Fruit fly (Drosophila melanogaster) whole organism, embryonic: ENCODE results near the gene AP-2mu.

ENCODE experiments used
- CG10267 ChIP-seq: fragments of 200-800 bp; sonication (Bioruptor generic); optimal IDR thresholded peaks from 2 replicates; lab custom pipeline; 2018; ENCODE audit warnings: missing biosample characterization, mild to moderate bottlenecking, missing genetic modification characterization, moderate library complexity
- CG10321 ChIP-seq: fragments of 200-800 bp; sonication (Bioruptor generic); IDR thresholded peaks from 2 replicates; pipeline ENCODE4 v1.3.6; 2022; ENCODE audit warnings: missing biosample characterization, missing genetic modification characterization
- CG10959 ChIP-seq: fragments of 200-800 bp; sonication (Bioruptor generic); IDR thresholded peaks from 2 replicates; pipeline ENCODE4 v1.3.6; 2022; ENCODE audit warnings: missing biosample characterization, missing genetic modification characterization
- CG11456 ChIP-seq: fragments of 200-800 bp; sonication (Bioruptor generic); IDR thresholded peaks from 3 replicates; pipeline ENCODE4 v1.3.6; 2022; ENCODE audit warnings: missing biosample characterization, missing genetic modification characterization
- CG12071 ChIP-seq: fragments of 200-800 bp; sonication (Bioruptor generic); optimal IDR thresholded peaks from 3 replicates; lab custom pipeline; 2018; ENCODE audit warnings: missing biosample characterization, mild to moderate bottlenecking, missing genetic modification characterization
- CG12155 ChIP-seq: fragments of 200-800 bp; sonication (Bioruptor generic); optimal IDR thresholded peaks from 3 replicates; lab custom pipeline; 2016; ENCODE audit warnings: missing biosample characterization, missing genetic modification characterization
- CG12744 ChIP-seq: fragments of 200-800 bp; sonication (Bioruptor generic); optimal IDR thresholded peaks from 2 replicates; lab custom pipeline; 2016; ENCODE audit warnings: missing biosample characterization, missing genetic modification characterization
- CG12942 ChIP-seq: fragments of 200-800 bp; sonication (Bioruptor generic); optimal IDR thresholded peaks from 3 replicates; lab custom pipeline; 2016; ENCODE audit warnings: missing biosample characterization, missing genetic modification characterization
- CG15073 ChIP-seq: fragments of 200-800 bp; sonication (Bioruptor generic); optimal IDR thresholded peaks from 2 replicates; lab custom pipeline; 2016; ENCODE audit warnings: missing biosample characterization, missing genetic modification characterization
- CG15696 ChIP-seq: fragments of 200-800 bp; sonication (Bioruptor generic); optimal IDR thresholded peaks from 2 replicates; lab custom pipeline; 2019; ENCODE audit warnings: missing biosample characterization, mild to moderate bottlenecking, missing genetic modification characterization, moderate library complexity
- CG16813 ChIP-seq: fragments of 200-800 bp; sonication (Bioruptor generic); IDR thresholded peaks from 3 replicates; pipeline ENCODE4 v1.3.6; 2022; ENCODE audit warnings: missing biosample characterization, missing genetic modification characterization; ENCODE audit not compliant: partially characterized antibody
- CG18262 ChIP-seq: fragments of 200-800 bp; optimal IDR thresholded peaks from 3 replicates; lab custom pipeline; 2019; ENCODE audit warnings: missing biosample characterization, mild to moderate bottlenecking, missing genetic modification characterization, moderate library complexity
- CG18476 ChIP-seq: fragments of 200-800 bp; sonication (Bioruptor generic); optimal IDR thresholded peaks from 2 replicates; lab custom pipeline; 2016; ENCODE audit warnings: missing biosample characterization, mild to moderate bottlenecking, missing genetic modification characterization
- CG2116 ChIP-seq: fragments of 200-800 bp; sonication (Bioruptor generic); optimal IDR thresholded peaks from 3 replicates; lab custom pipeline; 2018; ENCODE audit warnings: missing biosample characterization, mild to moderate bottlenecking, missing genetic modification characterization
- CG2129 ChIP-seq: fragments of 200-800 bp; sonication (Bioruptor generic); IDR thresholded peaks from 2 replicates; pipeline ENCODE4 v1.3.6; 2022; ENCODE audit warnings: missing biosample characterization, missing genetic modification characterization; ENCODE audit not compliant: partially characterized antibody
- CG3838 ChIP-seq: fragments of 200-800 bp; sonication (Bioruptor generic); optimal IDR thresholded peaks from 3 replicates; lab custom pipeline; 2016; ENCODE audit warnings: missing biosample characterization, missing genetic modification characterization
- CG3995 ChIP-seq: fragments of 200-800 bp; sonication (Bioruptor generic); optimal IDR thresholded peaks from 3 replicates; lab custom pipeline; 2016; ENCODE audit warnings: missing biosample characterization, missing genetic modification characterization
- CG5953 ChIP-seq: fragments of 200-800 bp; sonication (Bioruptor generic); IDR thresholded peaks from 2 replicates; pipeline ENCODE4 v1.3.6; 2022; ENCODE audit warnings: missing biosample characterization, missing genetic modification characterization
- CG6854 ChIP-seq: fragments of 200-800 bp; sonication (Bioruptor generic); optimal IDR thresholded peaks from 3 replicates; lab custom pipeline; 2017; ENCODE audit warnings: missing biosample characterization, mild to moderate bottlenecking, missing genetic modification characterization
- CG7271 ChIP-seq: fragments of 200-800 bp; sonication (Bioruptor generic); optimal IDR thresholded peaks from 2 replicates; lab custom pipeline; 2018; ENCODE audit warnings: missing biosample characterization, mild to moderate bottlenecking, missing genetic modification characterization, moderate library complexity
- Deaf1 ChIP-seq: fragments of 200-800 bp; optimal IDR thresholded peaks from 3 replicates; lab custom pipeline; 2019; ENCODE audit warnings: missing biosample characterization, mild to moderate bottlenecking, missing genetic modification characterization, moderate library complexity
- Dip2 ChIP-seq: fragments of 200-800 bp; sonication (Bioruptor generic); IDR thresholded peaks from 2 replicates; pipeline ENCODE4 v1.3.6; 2022; ENCODE audit warnings: missing biosample characterization, missing genetic modification characterization
- Ets65A ChIP-seq: fragments of 200-800 bp; sonication (Bioruptor generic); peaks from one replicate; lab custom pipeline; 2016; ENCODE audit warnings: missing biosample characterization, missing genetic modification characterization
- H15 ChIP-seq: fragments of 200-800 bp; sonication (Bioruptor generic); IDR thresholded peaks from 3 replicates; pipeline ENCODE4 v1.3.6; 2022; ENCODE audit warnings: missing biosample characterization, missing genetic modification characterization
- H2.0 ChIP-seq: fragments of 200-800 bp; sonication (Bioruptor generic); IDR thresholded peaks from 2 replicates; pipeline ENCODE4 v1.3.6; 2022; ENCODE audit warnings: missing biosample characterization, missing genetic modification characterization
- HLH4C ChIP-seq: fragments of 200-800 bp; sonication (Bioruptor generic); IDR thresholded peaks from 3 replicates; pipeline ENCODE4 v1.3.6; 2022; ENCODE audit warnings: missing biosample characterization, missing genetic modification characterization; ENCODE audit not compliant: partially characterized antibody
- HLHmδ ChIP-seq: fragments of 200-800 bp; sonication (Bioruptor generic); optimal IDR thresholded peaks from 2 replicates; lab custom pipeline; 2018; ENCODE audit warnings: missing biosample characterization, mild to moderate bottlenecking, missing genetic modification characterization, moderate library complexity
- HmgZ ChIP-seq: fragments of 200-800 bp; sonication (Bioruptor generic); optimal IDR thresholded peaks from 2 replicates; lab custom pipeline; 2018; ENCODE audit warnings: missing biosample characterization, mild to moderate bottlenecking, missing genetic modification characterization
- Lpt ChIP-seq: fragments of >200 bp; optimal IDR thresholded peaks from 2 replicates; lab custom pipeline; 2018; ENCODE audit warnings: missing biosample characterization, missing genetic modification characterization
- Ptx1 ChIP-seq: fragments of 200-800 bp; sonication (Bioruptor generic); IDR thresholded peaks from 2 replicates; pipeline ENCODE4 v1.3.6; 2022; ENCODE audit warnings: missing biosample characterization, missing genetic modification characterization
- Spps ChIP-seq: fragments of 200-800 bp; sonication (Bioruptor generic); optimal IDR thresholded peaks from 2 replicates; lab custom pipeline; 2018; ENCODE audit warnings: missing biosample characterization, mild to moderate bottlenecking, missing genetic modification characterization
- Taf1 ChIP-seq: fragments of 200-800 bp; sonication (Bioruptor generic); IDR thresholded peaks from 2 replicates; pipeline ENCODE4 v1.3.6; 2022; ENCODE audit warnings: missing biosample characterization, missing genetic modification characterization
- Vsx1 ChIP-seq: fragments of 200-800 bp; sonication (Bioruptor generic); optimal IDR thresholded peaks from 2 replicates; lab custom pipeline; 2017; ENCODE audit warnings: missing biosample characterization, mild to moderate bottlenecking, missing genetic modification characterization, missing genetic modification reagents
- Xbp1 ChIP-seq: fragments of 200-800 bp; sonication (Bioruptor generic); optimal IDR thresholded peaks from 3 replicates; lab custom pipeline; 2016; ENCODE audit warnings: missing biosample characterization, mild to moderate bottlenecking, missing genetic modification characterization
- Xrp1 ChIP-seq: fragments of 200-800 bp; sonication (Bioruptor generic); IDR thresholded peaks from 2 replicates; pipeline ENCODE4 v1.3.6; 2022; ENCODE audit warnings: missing biosample characterization, missing genetic modification characterization
- aop ChIP-seq: fragments of 200-800 bp; sonication (Bioruptor generic); IDR thresholded peaks from 2 replicates; pipeline ENCODE4 v1.3.6; 2022; ENCODE audit warnings: missing biosample characterization, missing genetic modification characterization
- ato ChIP-seq: fragments of 200-800 bp; sonication (Bioruptor generic); IDR thresholded peaks from 2 replicates; pipeline ENCODE4 v1.3.6; 2022; ENCODE audit warnings: missing biosample characterization, missing genetic modification characterization; ENCODE audit not compliant: partially characterized antibody
- bbx ChIP-seq: fragments of 200-800 bp; sonication (Bioruptor generic); IDR thresholded peaks from 2 replicates; pipeline ENCODE4 v1.3.6; 2022; ENCODE audit warnings: missing biosample characterization, missing genetic modification characterization; ENCODE audit not compliant: partially characterized antibody
- bsh ChIP-seq, 2 experiments: fragments of 200-800 bp; sonication (Bioruptor generic); optimal IDR thresholded peaks; 2 replicates each; lab custom pipeline; 2017 to 2018; ENCODE audit warnings: mild to moderate bottlenecking in 2 of 2, missing biosample characterization in 2 of 2, missing genetic modification characterization in 2 of 2, moderate library complexity in 1 of 2
- cg ChIP-seq: fragments of 200-800 bp; sonication (Bioruptor generic); optimal IDR thresholded peaks from 3 replicates; lab custom pipeline; 2019; ENCODE audit warnings: missing biosample characterization, mild to moderate bottlenecking, missing genetic modification characterization, moderate library complexity
- eve ChIP-seq, 2 experiments: fragments of >200 bp; optimal IDR thresholded peaks; 2 replicates each; lab custom pipeline; 2017; ENCODE audit warnings: missing biosample characterization in 2 of 2, missing genetic modification characterization in 2 of 2
- gcm2 ChIP-seq: fragments of 200-800 bp; sonication (Bioruptor generic); optimal IDR thresholded peaks from 2 replicates; lab custom pipeline; 2016; ENCODE audit warnings: missing biosample characterization, missing genetic modification characterization
- ham ChIP-seq: fragments of 200-800 bp; sonication (Bioruptor generic); IDR thresholded peaks from 2 replicates; pipeline ENCODE4 v1.3.6; 2022; ENCODE audit warnings: missing biosample characterization, missing genetic modification characterization
- luna ChIP-seq: fragments of 200-800 bp; sonication (Bioruptor generic); optimal IDR thresholded peaks from 2 replicates; lab custom pipeline; 2016; ENCODE audit warnings: missing biosample characterization, missing genetic modification characterization
- ranshi ChIP-seq: fragments of 200-800 bp; sonication (Bioruptor generic); IDR thresholded peaks from 2 replicates; pipeline ENCODE4 v1.3.6; 2022; ENCODE audit warnings: missing biosample characterization, missing genetic modification characterization
- shn ChIP-seq: fragments of 200-800 bp; sonication (Bioruptor generic); optimal IDR thresholded peaks from 3 replicates; lab custom pipeline; 2016; ENCODE audit warnings: missing biosample characterization, missing genetic modification characterization
- stwl ChIP-seq: fragments of 200-800 bp; sonication (Bioruptor generic); optimal IDR thresholded peaks from 3 replicates; lab custom pipeline; 2018; ENCODE audit warnings: missing biosample characterization, mild to moderate bottlenecking, missing genetic modification characterization, moderate library complexity
- vvl ChIP-seq: fragments of 200-800 bp; sonication (Bioruptor generic); IDR thresholded peaks from 2 replicates; pipeline ENCODE4 v1.3.6; 2022; ENCODE audit warnings: missing biosample characterization, missing genetic modification characterization
- zfh1 ChIP-seq: fragments of 200-800 bp; sonication (Bioruptor generic); IDR thresholded peaks from 3 replicates; pipeline ENCODE4 v1.3.6; 2022; ENCODE audit warnings: missing biosample characterization, missing genetic modification characterization

Gene AP-2mu

DNA sequence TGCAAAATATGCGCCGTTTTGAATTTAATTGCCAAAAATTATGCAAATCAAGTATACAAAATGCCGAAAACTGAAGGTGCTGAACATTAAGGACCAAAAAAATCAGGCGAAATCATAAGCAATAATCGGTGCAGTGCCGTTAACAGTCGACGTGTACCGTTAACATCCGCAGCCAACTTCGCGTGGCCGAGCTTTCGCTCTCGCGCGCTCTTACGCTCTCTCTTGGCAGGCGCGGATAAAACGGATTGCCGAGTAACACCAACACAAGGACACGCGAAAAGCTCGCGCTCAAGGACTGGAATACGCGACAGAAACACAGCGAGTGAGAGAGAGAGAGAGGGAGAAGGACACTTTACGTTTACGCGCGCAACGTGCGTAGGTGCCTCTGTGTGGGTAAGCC is 7.8 kb downstream of the AP-2mu start (continued):
- TF ChIP-seq cg (GFP tag; lab: Kevin White, UChicago): peak; percentile 48
- TF ChIP-seq HmgZ (tag; lab: Kevin White, UChicago): no peak
- no peak for TF ChIP-seq aop (GFP tag; lab: Robert Waterston, UW)
- no peak for TF ChIP-seq Taf1 (GFP tag; lab: Robert Waterston, UW)
- TF ChIP-seq zfh1 (GFP tag; lab: Robert Waterston, UW): no peak
- no peak for TF ChIP-seq shn
- TF ChIP-seq CG3838 (GFP tag; lab: Kevin White, UChicago): no peak
- no peak for TF ChIP-seq luna
- no peak for TF ChIP-seq H15 (GFP tag; lab: Robert Waterston, UW)

DNA sequence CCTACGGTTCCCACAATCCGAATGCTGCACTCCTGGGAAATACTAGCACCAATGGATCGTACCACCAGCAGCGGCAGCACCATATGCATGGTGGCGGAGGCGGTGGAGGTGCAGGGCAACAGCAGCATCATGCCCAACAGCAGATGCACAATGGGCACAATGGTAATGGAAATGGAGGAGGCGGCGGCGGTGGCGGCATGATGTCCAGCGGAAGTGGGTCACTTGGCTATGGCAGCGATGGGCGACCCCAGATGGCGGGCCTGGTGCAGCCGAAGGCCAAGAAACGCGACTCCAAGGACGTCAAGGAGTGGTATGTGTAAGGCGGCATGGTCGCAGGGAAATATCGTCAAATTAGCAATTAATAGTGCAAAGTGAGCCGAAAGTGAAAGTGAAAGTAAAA is 21.3 kb downstream of the AP-2mu start:
- TF ChIP-seq Spps (tag; lab: Kevin White, UChicago) (no peak), Ets65A (peak; percentile 92)

DNA sequence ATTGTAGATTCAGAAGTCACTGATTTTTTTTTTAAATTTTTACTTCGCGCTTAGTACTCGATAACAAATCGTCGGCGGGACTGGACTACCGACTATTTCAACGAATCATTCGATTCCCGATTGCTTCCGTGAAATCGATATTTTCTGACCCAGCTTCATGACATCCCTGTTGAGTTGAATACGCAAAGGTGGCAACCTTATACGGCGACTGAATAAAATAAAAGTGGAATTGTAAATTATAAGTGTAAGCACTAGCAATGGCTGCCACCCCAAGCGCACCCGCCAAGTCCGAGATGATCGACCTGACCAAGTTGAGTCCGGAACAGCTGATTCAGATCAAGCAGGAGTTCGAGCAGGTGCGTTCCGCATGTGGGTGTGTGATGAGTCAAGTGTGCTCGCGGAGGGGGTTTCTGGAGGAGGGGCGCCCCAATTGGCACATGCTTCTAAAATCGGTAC is 24.8 kb downstream of the AP-2mu start, which contains the start of gene Pfdn5:
TSS of gene Pfdn5 (plus strand) at position 3 of the 456 bp plus-strand sequence.
- TF ChIP-seq CG5953 (GFP tag; lab: Robert Waterston, UW) (no peak), Xbp1 (GFP tag; lab: Kevin White, UChicago) (no peak), CG10321 (GFP tag; lab: Robert Waterston, UW) (0 out of 2 replicates have a peak, but pooled peaks have one; percentile 9), CG6854 (GFP tag; lab: Kevin White, UChicago) (no peak), shn (no peak), CG2129 (GFP tag; lab: Robert Waterston, UW) (peak; percentile 30; the same call in 1 of the 2 replicates), H2.0 (GFP tag; lab: Robert Waterston, UW) (no peak), gcm2 (no peak), CG10959 (no peak), Dip2 (GFP tag; lab: Robert Waterston, UW) (no peak), CG16813 (GFP tag; lab: Robert Waterston, UW) (peak; percentile 85), CG2116 (peak; percentile 98), CG18262 (tag; lab: Kevin White, UChicago) (no peak), vvl (no peak), Lpt (GFP tag; lab: Kevin White, UChicago) (no peak), CG18476 (GFP tag; lab: Kevin White, UChicago) (no peak), ham (GFP tag; lab: Robert Waterston, UW) (no peak), CG12942 (no peak), Ptx1 (GFP tag; lab: Robert Waterston, UW) (no peak), ranshi (GFP tag; lab: Robert Waterston, UW) (no peak), Deaf1 (no peak), CG15073 (no peak), CG10267 (tag; lab: Kevin White, UChicago) (peak; percentile 50), bsh (GFP tag; optimal IDR thresholded peaks at IDR 0.05; lab: Kevin White, UChicago) (no peak), CG12155 (peak; percentile 8), Vsx1 (no peak), CG15696 (tag; lab: Kevin White, UChicago) (no peak), Xrp1 (GFP tag; lab: Robert Waterston, UW) (no peak), CG7271 (tag; lab: Kevin White, UChicago) (no peak), eve (GFP tag; optimal IDR thresholded peaks at IDR 0.05; lab: Kevin White, UChicago) (no peak), CG11456 (GFP tag; lab: Robert Waterston, UW) (no peak), HLH4C (GFP tag; lab: Robert Waterston, UW) (peak; percentile 93), CG12071 (GFP tag; lab: Kevin White, UChicago) (no peak), CG12744 (GFP tag; lab: Kevin White, UChicago) (no peak), stwl (peak; percentile 95), CG3995 (GFP tag; lab: Kevin White, UChicago) (peak; percentile 48), ato (GFP tag; lab: Robert Waterston, UW) (peak; percentile 91), bbx (GFP tag; lab: Robert Waterston, UW) (peak; percentile 82), HLHmδ (no peak)
